Worm (Caenorhabditis elegans) whole organism, L4 larva: Measurements from ENCODE around the gene cec-8.

Experiments
- F44E2.7 ChIP-seq: fragments of 200-800 bp; sonication (Bioruptor generic); IDR thresholded peaks from 2 replicates; pipeline ENCODE4 v2.1.2; 2022; ENCODE audit warnings: missing genetic modification characterization, missing compliant biosample characterization
- T20F7.1 ChIP-seq: fragments of 200-800 bp; sonication (Bioruptor generic); optimal IDR thresholded peaks from 2 replicates; lab custom pipeline; 2018; ENCODE audit warnings: mild to moderate bottlenecking, missing genetic modification characterization, missing compliant biosample characterization
- T26A8.4 ChIP-seq: fragments of 200-800 bp; sonication (Bioruptor generic); IDR thresholded peaks from 2 replicates; pipeline ENCODE4 v1.3.6; 2022; ENCODE audit warnings: missing genetic modification characterization, missing compliant biosample characterization
- Y75B8A.6 ChIP-seq: fragments of 200-800 bp; sonication (Bioruptor generic); IDR thresholded peaks from 2 replicates; pipeline ENCODE4 v1.3.6; 2022; ENCODE audit warnings: missing genetic modification reagents, missing genetic modification characterization, missing compliant biosample characterization
- aha-1 ChIP-seq: fragments of 150-350 bp; peaks from one replicate; lab custom pipeline; 2014; ENCODE audit warnings: missing biosample characterization, missing genetic modification characterization
- ama-1 ChIP-seq: fragments of 150-350 bp; optimal IDR thresholded peaks from 2 replicates; lab custom pipeline; 2014; ENCODE audit warnings: inconsistent platforms, mixed read lengths
- attf-4 ChIP-seq: sonication (generic microtip); optimal IDR thresholded peaks from 3 replicates; lab custom pipeline; 2017; ENCODE audit warnings: missing biosample characterization, missing genetic modification characterization
- ceh-20 ChIP-seq: fragments of 200-800 bp; sonication (Bioruptor generic); IDR thresholded peaks from 2 replicates; pipeline ENCODE4 v1.3.6; 2022; ENCODE audit warnings: missing genetic modification reagents, missing genetic modification characterization, missing compliant biosample characterization
- ceh-32 ChIP-seq: sonication (generic microtip); optimal IDR thresholded peaks from 2 replicates; lab custom pipeline; 2016; ENCODE audit warnings: mild to moderate bottlenecking, missing genetic modification characterization, missing compliant biosample characterization; ENCODE audit not compliant: poor library complexity
- ceh-82 ChIP-seq: sonication (generic microtip); optimal IDR thresholded peaks from 2 replicates; lab custom pipeline; 2017; ENCODE audit warnings: missing biosample characterization, missing genetic modification characterization
- ctbp-1 ChIP-seq: fragments of 200-800 bp; sonication (Bioruptor generic); IDR thresholded peaks from 2 replicates; pipeline ENCODE4 v1.3.6; 2022; ENCODE audit warnings: missing genetic modification reagents, missing genetic modification characterization, missing compliant biosample characterization
- daf-12 ChIP-seq: fragments of 150-350 bp; optimal IDR thresholded peaks from 2 replicates; lab custom pipeline; 2014; ENCODE audit warnings: missing biosample characterization, missing genetic modification reagents, missing genetic modification characterization
- daf-16 ChIP-seq, 3 experiments: sonication (generic microtip); optimal IDR thresholded peaks; 2 replicates each; lab custom pipeline; 2016 to 2017; ENCODE audit warnings: missing genetic modification characterization in 3 of 3, missing genetic modification reagents in 3 of 3, mild to moderate bottlenecking in 2 of 3, missing compliant biosample characterization in 2 of 3, missing biosample characterization in 1 of 3, moderate library complexity in 1 of 3
- daf-8 ChIP-seq: fragments of 200-800 bp; sonication (Bioruptor generic); IDR thresholded peaks from 2 replicates; pipeline ENCODE4 v1.3.6; 2022; ENCODE audit warnings: missing genetic modification characterization, missing compliant biosample characterization
- dpl-1 ChIP-seq: fragments of 150-350 bp; optimal IDR thresholded peaks from 2 replicates; lab custom pipeline; 2014; ENCODE audit warnings: missing biosample characterization, missing genetic modification reagents, missing genetic modification characterization
- dve-1 ChIP-seq: sonication (generic microtip); optimal IDR thresholded peaks from 2 replicates; lab custom pipeline; 2017; ENCODE audit warnings: antibody characterized with exemption, mild to moderate bottlenecking, missing genetic modification characterization, missing compliant biosample characterization; ENCODE audit not compliant: insufficient read depth
- egl-43 ChIP-seq: fragments of 200-800 bp; sonication (Bioruptor generic); IDR thresholded peaks from 2 replicates; pipeline ENCODE4 v1.3.6; 2022; ENCODE audit warnings: missing genetic modification reagents, missing genetic modification characterization, missing compliant biosample characterization
- lin-13 ChIP-seq: fragments of 150-350 bp; optimal IDR thresholded peaks from 2 replicates; lab custom pipeline; 2014; ENCODE audit warnings: missing biosample characterization, missing genetic modification reagents, missing genetic modification characterization
- lin-29 ChIP-seq: fragments of 200-800 bp; sonication (Bioruptor generic); IDR thresholded peaks from 2 replicates; pipeline ENCODE4 v1.3.6; 2022; ENCODE audit warnings: missing genetic modification reagents, missing genetic modification characterization, missing compliant biosample characterization
- lin-38 ChIP-seq: fragments of 200-800 bp; sonication (Bioruptor generic); IDR thresholded peaks from 2 replicates; pipeline ENCODE4 v1.3.6; 2022; ENCODE audit warnings: missing genetic modification reagents, missing genetic modification characterization, missing compliant biosample characterization
- lin-39 ChIP-seq: fragments of 150-350 bp; optimal IDR thresholded peaks from 2 replicates; lab custom pipeline; 2014; ENCODE audit warnings: missing biosample characterization, missing genetic modification reagents, missing genetic modification characterization
- lir-3 ChIP-seq: sonication (generic microtip); optimal IDR thresholded peaks from 2 replicates; lab custom pipeline; 2016; ENCODE audit warnings: mild to moderate bottlenecking, missing genetic modification characterization, missing compliant biosample characterization
- madf-9 ChIP-seq: fragments of 200-800 bp; sonication (Bioruptor generic); conservative IDR thresholded peaks from 2 replicates; pipeline ENCODE4 v1.3.6; 2022; ENCODE audit warnings: missing genetic modification reagents, missing genetic modification characterization, missing compliant biosample characterization
- mdl-1 ChIP-seq, 2 experiments: fragments of 150-350 bp in 1 of 2; sonication (generic microtip) in 1 of 2; optimal IDR thresholded peaks; 2 replicates each; lab custom pipeline; 2014 to 2017; ENCODE audit warnings: missing biosample characterization in 2 of 2, missing genetic modification characterization in 2 of 2
- mep-1 ChIP-seq: fragments of 150-350 bp; sonication (generic microtip); optimal IDR thresholded peaks from 3 replicates; lab custom pipeline; 2014; ENCODE audit warnings: missing biosample characterization, missing genetic modification characterization
- mes-2 ChIP-seq: sonication (generic microtip); optimal IDR thresholded peaks from 2 replicates; lab custom pipeline; 2016; ENCODE audit warnings: missing genotype, mild to moderate bottlenecking, missing genetic modification characterization, missing compliant biosample characterization; ENCODE audit not compliant: poor library complexity, severe bottlenecking
- mxl-3 ChIP-seq: fragments of 200-800 bp; sonication (Bioruptor generic); optimal IDR thresholded peaks from 2 replicates; lab custom pipeline; 2018; ENCODE audit warnings: mild to moderate bottlenecking, missing genetic modification characterization, missing compliant biosample characterization
- nhr-11 ChIP-seq: fragments of 150-350 bp; optimal IDR thresholded peaks from 2 replicates; lab custom pipeline; 2014; ENCODE audit warnings: missing biosample characterization, missing genetic modification characterization
- nhr-111 ChIP-seq: fragments of 200-800 bp; sonication (Bioruptor generic); optimal IDR thresholded peaks from 2 replicates; lab custom pipeline; 2018; ENCODE audit warnings: mild to moderate bottlenecking, missing genetic modification characterization, missing compliant biosample characterization
- nhr-28 ChIP-seq: fragments of 150-350 bp; optimal IDR thresholded peaks from 2 replicates; lab custom pipeline; 2014; ENCODE audit warnings: missing biosample characterization, missing genetic modification characterization
- nhr-42 ChIP-seq: fragments of 200-800 bp; sonication (Bioruptor generic); IDR thresholded peaks from 2 replicates; pipeline ENCODE4 v1.3.6; 2022; ENCODE audit warnings: missing genetic modification characterization, missing compliant biosample characterization
- nhr-48 ChIP-seq: sonication (generic microtip); optimal IDR thresholded peaks from 2 replicates; lab custom pipeline; 2016; ENCODE audit warnings: mild to moderate bottlenecking, missing genetic modification characterization, missing compliant biosample characterization
- nhr-76 ChIP-seq: fragments of 150-350 bp; optimal IDR thresholded peaks from 2 replicates; lab custom pipeline; 2014; ENCODE audit warnings: missing biosample characterization, missing genetic modification characterization
- set-16 ChIP-seq: fragments of 200-800 bp; sonication (Bioruptor generic); IDR thresholded peaks from 2 replicates; pipeline ENCODE4 v1.3.6; 2022; ENCODE audit warnings: missing genetic modification reagents, missing genetic modification characterization, missing compliant biosample characterization
- skn-1 ChIP-seq: fragments of 150-350 bp; optimal IDR thresholded peaks from 2 replicates; lab custom pipeline; 2014; ENCODE audit warnings: missing biosample characterization, missing genetic modification characterization
- tra-1 ChIP-seq: fragments of 200-800 bp; sonication (Bioruptor generic); IDR thresholded peaks from 2 replicates; pipeline ENCODE4 v1.3.6; 2022; ENCODE audit warnings: missing genetic modification reagents, missing genetic modification characterization, missing compliant biosample characterization
- unc-39 ChIP-seq: sonication (generic microtip); optimal IDR thresholded peaks from 2 replicates; lab custom pipeline; 2017; ENCODE audit warnings: missing biosample characterization, missing genetic modification characterization
- zfp-2 ChIP-seq: sonication (generic microtip); optimal IDR thresholded peaks from 2 replicates; lab custom pipeline; 2016; ENCODE audit warnings: mild to moderate bottlenecking, missing genetic modification characterization, missing compliant biosample characterization
- zip-2 ChIP-seq: fragments of 150-350 bp; optimal IDR thresholded peaks from 2 replicates; lab custom pipeline; 2014; ENCODE audit warnings: missing biosample characterization, missing genetic modification characterization

The cec-8 gene

DNA sequence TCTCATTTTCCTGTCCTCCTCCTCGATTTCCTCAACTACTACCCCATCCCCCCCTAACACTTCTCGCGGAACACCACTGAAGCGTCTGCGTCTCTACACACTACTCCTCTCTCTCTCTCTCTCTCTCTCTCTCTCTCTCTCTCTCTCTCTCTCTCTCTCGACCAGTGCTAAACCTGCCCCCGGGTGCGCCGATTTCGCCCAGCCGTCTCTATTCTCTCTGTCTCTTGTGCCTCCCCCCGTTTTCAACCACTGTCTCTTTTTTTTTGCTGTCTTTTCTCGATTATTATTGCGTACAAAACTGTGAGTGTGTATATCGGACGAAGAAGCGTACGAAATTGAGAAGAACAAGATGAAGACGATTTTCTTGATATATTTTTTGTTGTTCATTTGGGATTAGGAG, 3.9 kb downstream of the cec-8 start (continued):
- TF ChIP-seq nhr-11 (tag; lab: Kevin White, UChicago) (no peak), ceh-20 (GFP tag; lab: Robert Waterston, UW) (peak; percentile 44; the same call in 1 of the 2 replicates), lin-39 (no peak), Y75B8A.6 (no peak), attf-4 (tag; lab: Kevin White, UChicago) (no peak), daf-12 (no peak), daf-8 (GFP tag; lab: Robert Waterston, UW) (no peak), madf-9 (no peak), ceh-82 (tag; lab: Kevin White, UChicago) (no peak), ctbp-1 (GFP tag; lab: Robert Waterston, UW) (no peak), mes-2 (peak; percentile 53), F44E2.7 (GFP tag; lab: Robert Waterston, UW) (no peak), nhr-76 (tag; lab: Kevin White, UChicago) (no peak), nhr-42 (no peak), T26A8.4 (peak; percentile 71; the same call in 1 of the 2 replicates)

DNA sequence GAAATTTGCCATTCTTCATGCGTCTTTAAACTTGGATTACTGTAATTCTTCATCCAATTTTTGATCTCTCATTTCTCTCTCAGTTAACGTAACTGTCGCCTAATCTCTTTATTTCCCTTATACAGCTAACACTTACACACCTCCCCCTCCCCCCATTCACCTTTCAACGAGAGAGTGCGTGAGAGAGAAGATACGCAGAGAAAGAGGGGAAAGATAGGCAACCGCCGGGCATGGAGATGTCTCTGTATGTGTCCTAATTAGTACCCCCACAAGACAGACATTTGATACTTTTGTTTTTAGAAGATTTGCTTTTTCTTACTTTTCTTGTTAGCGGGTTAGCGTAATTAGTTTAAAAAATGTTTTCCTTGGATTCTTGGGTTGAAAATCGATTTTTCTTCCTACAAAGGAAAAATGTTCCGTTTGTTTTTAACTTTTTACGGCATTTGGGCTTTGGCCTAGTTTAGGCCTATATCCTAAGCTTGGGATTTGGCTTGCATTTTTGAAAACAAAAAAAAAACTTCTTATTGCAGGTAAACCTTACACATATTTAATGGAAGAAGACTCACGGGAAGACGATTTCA, 5.3 kb downstream of the cec-8 start, which contains the start of gene affl-2:
affl-2 (plus strand) TSS at position 531 of the 581 bp plus-strand sequence.
- TF ChIP-seq mxl-3 (peak; percentile 42), mes-2 (peak; percentile 57), mdl-1 (tag; optimal IDR thresholded peaks at IDR 0.05; lab: Kevin White, UChicago) (peak in 1 of 2 experiments; percentile 6), zfp-2 (tag; lab: Kevin White, UChicago) (no peak), ceh-32 (no peak), dve-1 (tag; lab: Kevin White, UChicago) (peak; percentile 36), T26A8.4 (0 out of 2 replicates have a peak, but pooled peaks have one; percentile 41), daf-16 (GFP tag; optimal IDR thresholded peaks at IDR 0.05; lab: Kevin White, UChicago) (no peak), daf-16 (tag; optimal IDR thresholded peaks at IDR 0.05; lab: Kevin White, UChicago) (peak; percentile 11), aha-1 (tag; lab: Kevin White, UChicago) (peak; percentile 15), nhr-28 (tag; lab: Kevin White, UChicago) (peak; percentile 31), nhr-11 (tag; lab: Kevin White, UChicago) (no peak)

DNA sequence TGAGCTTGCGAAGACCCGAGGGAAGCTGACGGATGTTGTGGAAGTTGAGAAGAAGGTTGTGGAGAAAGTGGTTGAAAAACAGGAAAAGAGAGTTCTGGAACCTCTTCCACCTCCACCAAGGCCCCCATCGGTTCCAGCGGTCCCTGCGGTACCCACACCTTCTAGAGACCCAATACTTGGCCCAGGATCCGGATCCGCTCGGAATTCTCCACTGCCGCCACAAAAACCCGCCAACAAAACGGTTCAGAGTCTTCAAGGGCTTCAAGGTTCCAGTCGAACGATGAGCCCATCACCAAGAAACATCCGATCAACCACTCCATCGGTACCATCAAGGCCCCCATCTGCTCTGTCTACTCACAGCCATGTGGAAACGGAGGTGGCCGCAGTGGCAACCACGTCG, 7.9 kb downstream of the cec-8 start:
- TF ChIP-seq T20F7.1: no peak
- peak; percentile 71 for TF ChIP-seq set-16 (GFP tag; lab: Robert Waterston, UW)

- TF ChIP-seq nhr-111 (no peak), unc-39 (tag; lab: Kevin White, UChicago) (no peak), F44E2.7 (GFP tag; lab: Robert Waterston, UW) (no peak), set-16 (GFP tag; lab: Robert Waterston, UW) (no peak), skn-1 (tag; lab: Kevin White, UChicago) (no peak), mep-1 (tag; lab: Kevin White, UChicago) (no peak), lir-3 (no peak)
These were observed 10.8 kb downstream of the cec-8 start, which contains the start of gene affl-1 for ce11 chrIII:439926-440325. affl-1 (plus strand) TSS chrIII:440226.

DNA sequence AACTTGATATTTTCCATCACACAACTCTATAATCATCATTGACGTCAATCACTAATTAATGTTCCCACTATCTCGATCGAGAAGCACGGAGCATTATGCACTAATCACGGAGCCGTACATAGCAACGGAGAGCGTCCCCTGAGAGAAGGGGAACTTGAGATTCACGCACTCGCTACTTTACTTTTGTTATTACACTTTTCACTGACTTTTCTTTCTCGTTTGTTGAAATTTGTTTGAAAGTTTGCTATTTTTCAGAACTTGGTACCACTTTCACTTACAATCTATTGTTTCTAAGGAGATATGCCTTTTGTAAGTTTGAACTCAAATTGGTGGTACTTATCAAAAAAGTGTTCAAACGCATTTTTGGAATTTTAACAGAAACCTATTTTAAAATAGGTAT, 15.0 kb downstream of the cec-8 start, which contains the start of gene Y55B1BR.8:
Y55B1BR.8 (plus strand) TSS at position 301 of the 400 bp plus-strand sequence.
- TF ChIP-seq zip-2 (tag; lab: Kevin White, UChicago) (no peak), attf-4 (tag; lab: Kevin White, UChicago) (no peak), set-16 (GFP tag; lab: Robert Waterston, UW) (no peak), egl-43 (GFP tag; lab: Robert Waterston, UW) (no peak), tra-1 (GFP tag; lab: Robert Waterston, UW) (no peak), lin-13 (GFP tag; lab: Kevin White, UChicago) (no peak), dpl-1 (no peak), nhr-48 (tag; lab: Kevin White, UChicago) (no peak), lin-38 (no peak), ama-1 (no peak), lin-29 (no peak)
